Fruit fly (Drosophila melanogaster): ENCODE results near the gene CG13725.

dm6 chr3L:17316220-17316619 lies 9.1 kb downstream of the CG13725 start:
- TF ChIP-seq CG10274 (GFP tag; optimal IDR thresholded peaks at IDR 0.05) (no peak), bigmax (GFP tag; optimal IDR thresholded peaks at IDR 0.05) (no peak), Eip74EF (GFP tag; optimal IDR thresholded peaks at IDR 0.05) (no peak), CG34224 (GFP tag; IDR thresholded peaks at IDR 0.05; ENCODE audit: partially characterized antibody) (no peak), sc (optimal IDR thresholded peaks at IDR 0.05) (no peak), sc (GFP tag; optimal IDR thresholded peaks at IDR 0.05) (no peak), HLHmδ (GFP tag; optimal IDR thresholded peaks at IDR 0.05) (no peak), Hr78 (GFP tag; optimal IDR thresholded peaks at IDR 0.05) (no peak), CG13624 (GFP tag; optimal IDR thresholded peaks at IDR 0.05) (no peak), CG34376 (GFP tag; optimal IDR thresholded peaks at IDR 0.05) (no peak), CG4404 (GFP tag; IDR thresholded peaks at IDR 0.05) (no peak)
